Fruit fly (Drosophila melanogaster) whole organism, embryonic: ENCODE data around the gene Spn28B.
A peak's percentile ranks its signal among the peaks of the same experiment; 100 is the strongest.

Experiments used
- ATbp ChIP-seq: fragments of 200-800 bp; sonication (Bioruptor generic); optimal IDR thresholded peaks from 2 replicates; lab custom pipeline; 2017; ENCODE audit warnings: missing biosample characterization, mild to moderate bottlenecking, missing genetic modification characterization, missing genetic modification reagents
- Bgb ChIP-seq: fragments of 200-800 bp; sonication (Bioruptor generic); IDR thresholded peaks from 2 replicates; pipeline ENCODE4 v1.3.6; 2022; ENCODE audit warnings: missing biosample characterization, missing genetic modification characterization; ENCODE audit not compliant: partially characterized antibody
- Blimp-1 ChIP-seq: fragments of 200-800 bp; sonication (Bioruptor generic); optimal IDR thresholded peaks from 3 replicates; lab custom pipeline; 2018; ENCODE audit warnings: missing biosample characterization, missing genetic modification characterization, mild to moderate bottlenecking, moderate library complexity, missing genetic modification reagents
- BtbVII ChIP-seq: fragments of 200-800 bp; sonication (Bioruptor generic); optimal IDR thresholded peaks from 3 replicates; lab custom pipeline; 2017; ENCODE audit warnings: missing biosample characterization, mild to moderate bottlenecking, missing genetic modification characterization
- CG10565 ChIP-seq: fragments of 200-800 bp; sonication (Bioruptor generic); optimal IDR thresholded peaks from 3 replicates; lab custom pipeline; 2016; ENCODE audit warnings: missing biosample characterization, mild to moderate bottlenecking, missing genetic modification characterization
- CG11247 ChIP-seq: fragments of 200-800 bp; sonication (Bioruptor generic); IDR thresholded peaks from 2 replicates; pipeline ENCODE4 v1.3.6; 2022; ENCODE audit warnings: missing biosample characterization, missing genetic modification characterization
- CG11695 ChIP-seq: fragments of 200-800 bp; sonication (Bioruptor generic); IDR thresholded peaks from 3 replicates; pipeline ENCODE4 v1.3.6; 2022; ENCODE audit warnings: missing biosample characterization, missing genetic modification characterization
- CG12942 ChIP-seq: fragments of 200-800 bp; sonication (Bioruptor generic); optimal IDR thresholded peaks from 3 replicates; lab custom pipeline; 2016; ENCODE audit warnings: missing biosample characterization, missing genetic modification characterization
- CG14050 ChIP-seq: fragments of 200-800 bp; sonication (Bioruptor generic); IDR thresholded peaks from 3 replicates; pipeline ENCODE4 v1.3.6; 2022; ENCODE audit warnings: missing biosample characterization, missing genetic modification characterization
- CG17612 ChIP-seq: fragments of 200-800 bp; sonication (Bioruptor generic); IDR thresholded peaks from 2 replicates; pipeline ENCODE4 v1.3.6; 2022; ENCODE audit warnings: missing biosample characterization, missing genetic modification characterization
- CG17912 ChIP-seq: fragments of 200-800 bp; sonication (Bioruptor generic); optimal IDR thresholded peaks from 2 replicates; lab custom pipeline; 2018; ENCODE audit warnings: missing biosample characterization, mild to moderate bottlenecking, missing genetic modification characterization
- CG18011 ChIP-seq: fragments of 200-800 bp; sonication (Bioruptor generic); optimal IDR thresholded peaks from 2 replicates; lab custom pipeline; 2017; ENCODE audit warnings: missing biosample characterization, missing genetic modification characterization, mild to moderate bottlenecking, moderate library complexity, missing genotype
- CG2120 ChIP-seq: fragments of 200-800 bp; sonication (Bioruptor generic); optimal IDR thresholded peaks from 3 replicates; lab custom pipeline; 2016; ENCODE audit warnings: missing biosample characterization, missing genetic modification characterization
- CG2199 ChIP-seq: fragments of 200-800 bp; sonication (Bioruptor generic); IDR thresholded peaks from 3 replicates; pipeline ENCODE4 v1.3.6; 2022; ENCODE audit warnings: missing biosample characterization, missing genetic modification characterization
- CG30403 ChIP-seq: fragments of 200-800 bp; sonication (Bioruptor generic); optimal IDR thresholded peaks from 3 replicates; lab custom pipeline; 2016; ENCODE audit warnings: missing biosample characterization, missing genetic modification characterization
- CG31365 ChIP-seq: fragments of 200-800 bp; sonication (Bioruptor generic); optimal IDR thresholded peaks from 2 replicates; lab custom pipeline; 2018; ENCODE audit warnings: missing biosample characterization, mild to moderate bottlenecking, missing genetic modification characterization
- CG4730 ChIP-seq: fragments of 200-800 bp; sonication (Bioruptor generic); IDR thresholded peaks from 2 replicates; pipeline ENCODE4 v1.3.6; 2022; ENCODE audit warnings: missing biosample characterization, missing genetic modification characterization
- CG4820 ChIP-seq: fragments of 200-800 bp; sonication (Bioruptor generic); optimal IDR thresholded peaks from 3 replicates; lab custom pipeline; 2016; ENCODE audit warnings: missing biosample characterization, missing genetic modification characterization
- CG6175 ChIP-seq: fragments of 200-800 bp; sonication (Bioruptor generic); IDR thresholded peaks from 3 replicates; pipeline ENCODE4 v1.3.6; 2022; ENCODE audit warnings: missing biosample characterization, missing genetic modification characterization
- CG6683 ChIP-seq: fragments of 200-800 bp; sonication (Bioruptor generic); optimal IDR thresholded peaks from 2 replicates; lab custom pipeline; 2017; ENCODE audit warnings: missing biosample characterization, mild to moderate bottlenecking, missing genetic modification characterization, missing genetic modification reagents
- CG7839 ChIP-seq: fragments of 200-800 bp; sonication (Bioruptor generic); optimal IDR thresholded peaks from 3 replicates; lab custom pipeline; 2018; ENCODE audit warnings: missing biosample characterization, mild to moderate bottlenecking, missing genetic modification characterization, moderate library complexity
- CG9609 ChIP-seq: fragments of 200-800 bp; sonication (Bioruptor generic); optimal IDR thresholded peaks from 3 replicates; lab custom pipeline; 2016; ENCODE audit warnings: missing biosample characterization, missing genetic modification characterization
- Chrac-16 ChIP-seq: fragments of 200-800 bp; sonication (Bioruptor generic); optimal IDR thresholded peaks from 3 replicates; lab custom pipeline; 2016; ENCODE audit warnings: missing biosample characterization, missing genetic modification characterization
- D19B ChIP-seq: fragments of 200-800 bp; sonication (Bioruptor generic); optimal IDR thresholded peaks from 2 replicates; lab custom pipeline; 2017; ENCODE audit warnings: missing biosample characterization, mild to moderate bottlenecking, missing genetic modification characterization
- Hsf ChIP-seq: fragments of 200-800 bp; sonication (Bioruptor generic); optimal IDR thresholded peaks from 3 replicates; lab custom pipeline; 2016; ENCODE audit warnings: missing biosample characterization, missing genetic modification characterization
- Kr ChIP-seq: fragments of 200-800 bp; sonication (Bioruptor generic); optimal IDR thresholded peaks from 2 replicates; lab custom pipeline; 2017; ENCODE audit warnings: missing biosample characterization, mild to moderate bottlenecking, missing genetic modification characterization
- MESR4 ChIP-seq: fragments of 200-800 bp; sonication (Bioruptor generic); optimal IDR thresholded peaks from 2 replicates; lab custom pipeline; 2018; ENCODE audit warnings: missing biosample characterization, mild to moderate bottlenecking, missing genetic modification characterization, moderate library complexity
- MTF-1 ChIP-seq: fragments of 200-800 bp; sonication (Bioruptor generic); optimal IDR thresholded peaks from 2 replicates; lab custom pipeline; 2018; ENCODE audit warnings: missing biosample characterization, mild to moderate bottlenecking, missing genetic modification characterization, borderline replicate concordance
- Med ChIP-seq: fragments of 200-800 bp; sonication (Bioruptor generic); peaks from one replicate; lab custom pipeline; 2016; ENCODE audit warnings: missing biosample characterization, missing genetic modification characterization, mild to moderate bottlenecking, inconsistent platforms, moderate library complexity
- Mes4 ChIP-seq: fragments of 200-800 bp; sonication (Bioruptor generic); optimal IDR thresholded peaks from 2 replicates; lab custom pipeline; 2016; ENCODE audit warnings: missing biosample characterization, missing genetic modification characterization
- NC2β ChIP-seq: fragments of 200-800 bp; sonication (Bioruptor generic); optimal IDR thresholded peaks from 2 replicates; lab custom pipeline; 2016; ENCODE audit warnings: missing biosample characterization, missing genetic modification characterization
- Scr ChIP-seq: fragments of 200-800 bp; sonication (Bioruptor generic); IDR thresholded peaks from 2 replicates; pipeline ENCODE4 v1.3.6; 2022; ENCODE audit warnings: missing biosample characterization, missing genetic modification characterization; ENCODE audit not compliant: partially characterized antibody
- ab ChIP-seq: fragments of 200-800 bp; sonication (Bioruptor generic); optimal IDR thresholded peaks from 2 replicates; lab custom pipeline; 2016; ENCODE audit warnings: missing biosample characterization, missing genetic modification characterization
- bbx ChIP-seq: fragments of 200-800 bp; sonication (Bioruptor generic); IDR thresholded peaks from 2 replicates; pipeline ENCODE4 v1.3.6; 2022; ENCODE audit warnings: missing biosample characterization, missing genetic modification characterization; ENCODE audit not compliant: partially characterized antibody
- da ChIP-seq: fragments of 200-800 bp; sonication (Bioruptor generic); optimal IDR thresholded peaks from 2 replicates; lab custom pipeline; 2016; ENCODE audit warnings: missing biosample characterization, missing genetic modification characterization
- dpn ChIP-seq, 2 experiments: fragments of 200-800 bp; sonication (Bioruptor generic); optimal IDR thresholded peaks; 3 replicates each; lab custom pipeline; 2016; ENCODE audit warnings: missing biosample characterization in 2 of 2, missing genetic modification characterization in 2 of 2
- eyg ChIP-seq: fragments of 200-800 bp; sonication (Bioruptor generic); optimal IDR thresholded peaks from 3 replicates; lab custom pipeline; 2016; ENCODE audit warnings: missing biosample characterization, missing genetic modification characterization
- fd3F ChIP-seq: fragments of 200-800 bp; sonication (Bioruptor generic); optimal IDR thresholded peaks from 2 replicates; lab custom pipeline; 2018; ENCODE audit warnings: missing biosample characterization, mild to moderate bottlenecking, missing genetic modification characterization, moderate library complexity
- fd64A ChIP-seq: fragments of 200-800 bp; sonication (Bioruptor generic); optimal IDR thresholded peaks from 3 replicates; lab custom pipeline; 2018; ENCODE audit warnings: missing biosample characterization, mild to moderate bottlenecking, missing genetic modification characterization
- hth ChIP-seq: fragments of >200 bp; optimal IDR thresholded peaks from 2 replicates; lab custom pipeline; 2017; ENCODE audit warnings: inconsistent platforms
- ind ChIP-seq: fragments of 200-800 bp; sonication (Bioruptor generic); optimal IDR thresholded peaks from 3 replicates; lab custom pipeline; 2016; ENCODE audit warnings: missing biosample characterization, missing genetic modification characterization
- maf-S ChIP-seq: fragments of 200-800 bp; sonication (Bioruptor generic); optimal IDR thresholded peaks from 2 replicates; lab custom pipeline; 2016; ENCODE audit warnings: missing biosample characterization, missing genetic modification characterization
- pho ChIP-seq: fragments of 200-800 bp; sonication (Bioruptor generic); optimal IDR thresholded peaks from 2 replicates; lab custom pipeline; 2016; ENCODE audit warnings: missing biosample characterization, missing genetic modification characterization
- phol ChIP-seq: fragments of 200-800 bp; sonication (Bioruptor generic); optimal IDR thresholded peaks from 3 replicates; lab custom pipeline; 2018; ENCODE audit warnings: missing biosample characterization, mild to moderate bottlenecking, missing genetic modification characterization, moderate library complexity
- psq ChIP-seq: fragments of 200-800 bp; sonication (Bioruptor generic); optimal IDR thresholded peaks from 2 replicates; lab custom pipeline; 2017; ENCODE audit warnings: missing biosample characterization, missing genetic modification characterization
- schlank ChIP-seq: fragments of 200-800 bp; sonication (Bioruptor generic); optimal IDR thresholded peaks from 2 replicates; lab custom pipeline; 2018; ENCODE audit warnings: missing biosample characterization, mild to moderate bottlenecking, missing genetic modification characterization
- sens ChIP-seq: fragments of 200-800 bp; sonication (Bioruptor generic); peaks from one replicate; lab custom pipeline; 2016; ENCODE audit warnings: missing biosample characterization, missing genetic modification characterization
- vnd ChIP-seq: fragments of 200-800 bp; sonication (Bioruptor generic); IDR thresholded peaks from 3 replicates; pipeline ENCODE4 v1.3.6; 2022; ENCODE audit warnings: missing biosample characterization, missing genetic modification characterization; ENCODE audit not compliant: partially characterized antibody
- wek ChIP-seq: fragments of 200-800 bp; sonication (Bioruptor generic); optimal IDR thresholded peaks from 3 replicates; lab custom pipeline; 2018; ENCODE audit warnings: missing biosample characterization, mild to moderate bottlenecking, missing genetic modification characterization, moderate library complexity
- zfh2 ChIP-seq: fragments of 200-800 bp; sonication (Bioruptor generic); optimal IDR thresholded peaks from 2 replicates; lab custom pipeline; 2016; ENCODE audit warnings: missing biosample characterization, missing genetic modification characterization

The Spn28B gene

DNA sequence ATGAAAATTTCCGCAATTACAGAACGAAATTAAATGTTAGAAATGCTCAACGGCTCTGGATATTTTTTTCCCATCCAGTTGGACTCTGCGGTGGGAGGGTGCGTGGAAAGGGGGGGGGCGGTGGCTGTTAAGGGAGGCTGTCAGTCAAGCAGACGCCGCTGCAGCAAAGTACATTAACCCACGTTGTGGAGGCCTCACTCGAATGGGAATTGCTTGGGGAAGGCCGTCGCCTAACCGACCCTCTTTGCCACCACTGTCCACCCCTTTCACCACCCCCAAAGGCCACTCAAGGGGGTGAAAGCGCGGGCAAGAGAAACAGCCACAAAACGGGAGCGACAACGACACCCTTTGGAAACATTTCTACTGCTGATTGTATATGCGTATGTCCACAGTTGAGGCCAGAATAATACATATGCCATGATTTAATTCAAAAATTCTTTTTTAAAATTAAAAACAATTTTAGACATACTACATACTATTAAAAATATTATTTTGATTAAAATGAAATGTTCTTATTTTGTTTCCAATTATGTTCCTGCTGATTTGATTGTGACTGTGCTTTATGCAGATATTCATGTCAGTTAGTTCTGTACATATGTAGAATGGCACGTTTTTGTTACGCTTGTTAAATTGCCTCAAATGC lies 34.8 kb upstream of the Spn28B start:
- TF ChIP-seq ind (GFP tag; lab: Kevin White, UChicago) = peak; percentile 27
- TF ChIP-seq CG30403 = peak; percentile 50
- no peak for TF ChIP-seq D19B (GFP tag; lab: Kevin White, UChicago)
- TF ChIP-seq CG4820 (GFP tag; lab: Kevin White, UChicago) = peak; percentile 28
- no peak for TF ChIP-seq NC2β (GFP tag; lab: Kevin White, UChicago)
- TF ChIP-seq zfh2 = no peak
- TF ChIP-seq Bgb (GFP tag; lab: Robert Waterston, UW) = no peak
- TF ChIP-seq CG7839 (tag; lab: Kevin White, UChicago) = peak; percentile 74
- TF ChIP-seq MTF-1 (GFP tag; lab: Kevin White, UChicago) = no peak
- no peak for TF ChIP-seq CG17912
- TF ChIP-seq maf-S (GFP tag; lab: Kevin White, UChicago) = no peak
- TF ChIP-seq wek (GFP tag; lab: Kevin White, UChicago) = no peak
- TF ChIP-seq Scr (GFP tag; lab: Robert Waterston, UW) = no peak
- TF ChIP-seq dpn (GFP tag; optimal IDR thresholded peaks at IDR 0.05; lab: Kevin White, UChicago) = peak in 1 of 2 experiments; percentile 49
- peak; percentile 16 for TF ChIP-seq CG6683 (GFP tag; lab: Kevin White, UChicago)
- no peak for TF ChIP-seq MESR4 (GFP tag; lab: Kevin White, UChicago)
- TF ChIP-seq da (GFP tag; lab: Kevin White, UChicago) = no peak
- no peak for TF ChIP-seq pho (GFP tag; lab: Kevin White, UChicago)
- TF ChIP-seq CG11695 = peak; percentile 63
- TF ChIP-seq fd3F (GFP tag; lab: Kevin White, UChicago) = peak; percentile 8
- no peak for TF ChIP-seq ab (GFP tag; lab: Kevin White, UChicago)
- 0 out of 2 replicates have a peak, but pooled peaks have one; percentile 5 for TF ChIP-seq CG4730 (GFP tag; lab: Robert Waterston, UW)
- TF ChIP-seq psq = no peak
- no peak for TF ChIP-seq Hsf (GFP tag; lab: Kevin White, UChicago)
- no peak for TF ChIP-seq vnd
- no peak for TF ChIP-seq CG12942 (GFP tag; lab: Kevin White, UChicago)
- peak; percentile 12 for TF ChIP-seq Kr
- TF ChIP-seq fd64A (GFP tag; lab: Kevin White, UChicago) = no peak
- TF ChIP-seq CG9609 (GFP tag; lab: Kevin White, UChicago) = no peak
- TF ChIP-seq bbx (GFP tag; lab: Robert Waterston, UW) = no peak
- no peak for TF ChIP-seq CG6175
- no peak for TF ChIP-seq CG11247 (GFP tag; lab: Robert Waterston, UW)
- TF ChIP-seq eyg = no peak
- TF ChIP-seq ATbp (GFP tag; lab: Kevin White, UChicago) = peak; percentile 57
- no peak for TF ChIP-seq CG18011
- TF ChIP-seq CG10565 (GFP tag; lab: Kevin White, UChicago) = no peak
- TF ChIP-seq schlank = no peak
- TF ChIP-seq Blimp-1 (GFP tag; lab: Kevin White, UChicago) = peak; percentile 75
- 0 out of 3 replicates have a peak, but pooled peaks have one; percentile 33 for TF ChIP-seq CG14050 (GFP tag; lab: Robert Waterston, UW)
- TF ChIP-seq sens (GFP tag; lab: Kevin White, UChicago) = peak; percentile 49
- no peak for TF ChIP-seq CG17612 (GFP tag; lab: Robert Waterston, UW)
- peak; percentile 34 for TF ChIP-seq BtbVII
- no peak for TF ChIP-seq CG31365 (tag; lab: Kevin White, UChicago)
- TF ChIP-seq hth (lab: Kevin White, UChicago) = no peak
- peak; percentile 65 for TF ChIP-seq Med
- no peak for TF ChIP-seq Mes4 (GFP tag; lab: Kevin White, UChicago)
- 0 out of 3 replicates have a peak, but pooled peaks have one; percentile 18 for TF ChIP-seq CG2199 (GFP tag; lab: Robert Waterston, UW)
- TF ChIP-seq CG2120 (GFP tag; lab: Kevin White, UChicago) = peak; percentile 40
- TF ChIP-seq Chrac-16 (GFP tag; lab: Kevin White, UChicago) = peak; percentile 22
- peak; percentile 58 for TF ChIP-seq phol
